Worm (Caenorhabditis elegans) whole organism, early embryonic: ENCODE measurements around the gene atf-7.

Experiments
- B0310.2 ChIP-seq: sonication (generic microtip); optimal IDR thresholded peaks from 2 replicates; lab custom pipeline; 2016; ENCODE audit warnings: mild to moderate bottlenecking, missing genetic modification characterization, missing compliant biosample characterization
- F13C5.2 ChIP-seq: sonication (generic microtip); optimal IDR thresholded peaks from 2 replicates; lab custom pipeline; 2017; ENCODE audit warnings: mild to moderate bottlenecking, missing genetic modification characterization, inconsistent platforms, missing compliant biosample characterization
- aly-1 ChIP-seq: sonication (generic microtip); optimal IDR thresholded peaks from 2 replicates; lab custom pipeline; 2016; ENCODE audit warnings: missing genetic modification characterization, missing compliant biosample characterization
- ama-1 ChIP-seq: fragments of 150-350 bp; optimal IDR thresholded peaks from 2 replicates; lab custom pipeline; 2014
- ceh-13 ChIP-seq: fragments of 200-800 bp; sonication (Bioruptor generic); optimal IDR thresholded peaks from 2 replicates; lab custom pipeline; 2018; ENCODE audit warnings: mild to moderate bottlenecking, missing genetic modification characterization, missing compliant biosample characterization
- ceh-36 ChIP-seq: sonication (generic microtip); optimal IDR thresholded peaks from 2 replicates; lab custom pipeline; 2016; ENCODE audit warnings: missing genetic modification characterization, inconsistent platforms, missing compliant biosample characterization
- ets-7 ChIP-seq: sonication (generic microtip); optimal IDR thresholded peaks from 2 replicates; lab custom pipeline; 2016; ENCODE audit warnings: missing genotype, missing genetic modification characterization, missing compliant biosample characterization
- flt-1 ChIP-seq: fragments of 200-800 bp; sonication (Bioruptor generic); IDR thresholded peaks from 2 replicates; pipeline ENCODE4 v1.3.6; 2022; ENCODE audit warnings: missing genetic modification characterization, missing compliant biosample characterization
- hmbx-1 ChIP-seq: sonication (generic microtip); optimal IDR thresholded peaks from 2 replicates; lab custom pipeline; 2016; ENCODE audit warnings: mild to moderate bottlenecking, missing genetic modification characterization, missing compliant biosample characterization
- hmg-4 ChIP-seq: fragments of 200-800 bp; sonication (Bioruptor generic); optimal IDR thresholded peaks from 2 replicates; lab custom pipeline; 2018; ENCODE audit warnings: mild to moderate bottlenecking, missing genetic modification characterization, missing compliant biosample characterization
- hnd-1 ChIP-seq: sonication (generic microtip); optimal IDR thresholded peaks from 2 replicates; lab custom pipeline; 2016; ENCODE audit warnings: missing genetic modification characterization, missing compliant biosample characterization
- pes-1 ChIP-seq: fragments of 200-800 bp; sonication (Bioruptor generic); IDR thresholded peaks from 2 replicates; pipeline ENCODE4 v1.3.6; 2022; ENCODE audit warnings: missing genetic modification reagents, missing genetic modification characterization, missing compliant biosample characterization
- scrt-1 ChIP-seq: fragments of 200-800 bp; sonication (Bioruptor generic); IDR thresholded peaks from 2 replicates; pipeline ENCODE4 v1.3.6; 2022; ENCODE audit warnings: missing genetic modification characterization, missing compliant biosample characterization
- sea-1 ChIP-seq: fragments of 200-800 bp; sonication (Bioruptor generic); conservative IDR thresholded peaks from 2 replicates; pipeline ENCODE4 v1.3.6; 2022; ENCODE audit warnings: missing genetic modification characterization, missing compliant biosample characterization
- tbx-11 ChIP-seq: fragments of 200-800 bp; sonication (Bioruptor generic); IDR thresholded peaks from 2 replicates; pipeline ENCODE4 v1.3.6; 2022; ENCODE audit warnings: missing genetic modification characterization, missing compliant biosample characterization
- tbx-37 ChIP-seq: fragments of 200-800 bp; sonication (Bioruptor generic); conservative IDR thresholded peaks from 2 replicates; pipeline ENCODE4 v1.3.6; 2022; ENCODE audit warnings: missing genetic modification reagents, missing genetic modification characterization, missing compliant biosample characterization
- tra-4 ChIP-seq: sonication (generic microtip); optimal IDR thresholded peaks from 2 replicates; lab custom pipeline; 2017; ENCODE audit warnings: missing genetic modification characterization, missing compliant biosample characterization

Gene atf-7

ce11 chrIII:4505726-4506125, 6.9 kb upstream of the atf-7 start:
- TF ChIP-seq aly-1 (tag; lab: Kevin White, UChicago) (no peak), ceh-13 (GFP tag; lab: Kevin White, UChicago) (no peak), ceh-36 (no peak), ets-7 (tag; lab: Kevin White, UChicago) (no peak), sea-1 (no peak), flt-1 (no peak), tra-4 (tag; lab: Kevin White, UChicago) (no peak), scrt-1 (GFP tag; lab: Robert Waterston, UW) (no peak), tbx-11 (GFP tag; lab: Robert Waterston, UW) (no peak), B0310.2 (tag; lab: Kevin White, UChicago) (no peak), ama-1 (lab: Kevin White, UChicago) (no peak), hmg-4 (no peak), F13C5.2 (no peak), hmbx-1 (no peak), pes-1 (GFP tag; lab: Robert Waterston, UW) (no peak), tbx-37 (GFP tag; lab: Robert Waterston, UW) (no peak)

ce11 chrIII:4504934-4505484, 6.2 kb upstream of the atf-7 start:
- TF ChIP-seq aly-1 (tag; lab: Kevin White, UChicago): no peak
- no peak for TF ChIP-seq sea-1
- TF ChIP-seq tra-4 (tag; lab: Kevin White, UChicago): no peak
- no peak for TF ChIP-seq B0310.2 (tag; lab: Kevin White, UChicago)
- TF ChIP-seq ceh-36: no peak
- TF ChIP-seq scrt-1 (GFP tag; lab: Robert Waterston, UW): no peak
- no peak for TF ChIP-seq pes-1 (GFP tag; lab: Robert Waterston, UW)
- no peak for TF ChIP-seq F13C5.2
- no peak for TF ChIP-seq hnd-1 (tag; lab: Kevin White, UChicago)
- no peak for TF ChIP-seq ets-7 (tag; lab: Kevin White, UChicago)
- no peak for TF ChIP-seq hmbx-1
- TF ChIP-seq hmg-4: no peak
- no peak for TF ChIP-seq ceh-13 (GFP tag; lab: Kevin White, UChicago)
- no peak for TF ChIP-seq tbx-11 (GFP tag; lab: Robert Waterston, UW)
- TF ChIP-seq flt-1: no peak

- no peak for TF ChIP-seq F13C5.2
- TF ChIP-seq ceh-13 (GFP tag; lab: Kevin White, UChicago): no peak
These were observed 5.5 kb upstream of the atf-7 start for ce11 chrIII:4504358-4504757.

- TF ChIP-seq pes-1 (GFP tag; lab: Robert Waterston, UW): no peak
- TF ChIP-seq ceh-36: no peak
- TF ChIP-seq scrt-1 (GFP tag; lab: Robert Waterston, UW): no peak
- TF ChIP-seq hmbx-1: no peak
- TF ChIP-seq hnd-1 (tag; lab: Kevin White, UChicago): no peak
- no peak for TF ChIP-seq tra-4 (tag; lab: Kevin White, UChicago)
- TF ChIP-seq hmg-4: peak; percentile 60
- no peak for TF ChIP-seq ama-1 (lab: Kevin White, UChicago)
- no peak for TF ChIP-seq tbx-37 (GFP tag; lab: Robert Waterston, UW)
- TF ChIP-seq F13C5.2: no peak
- no peak for TF ChIP-seq tbx-11 (GFP tag; lab: Robert Waterston, UW)
- no peak for TF ChIP-seq flt-1
- TF ChIP-seq B0310.2 (tag; lab: Kevin White, UChicago): peak; percentile 39
- no peak for TF ChIP-seq ceh-13 (GFP tag; lab: Kevin White, UChicago)
These were observed 3.9 kb upstream of the atf-7 start for ce11 chrIII:4502559-4503240.

ce11 chrIII:4496085-4496484, 2.8 kb downstream of the atf-7 start:
- no peak for TF ChIP-seq ceh-13 (GFP tag; lab: Kevin White, UChicago)
- no peak for TF ChIP-seq tbx-37 (GFP tag; lab: Robert Waterston, UW)
- TF ChIP-seq F13C5.2: no peak
- TF ChIP-seq scrt-1 (GFP tag; lab: Robert Waterston, UW): no peak
- no peak for TF ChIP-seq pes-1 (GFP tag; lab: Robert Waterston, UW)
- TF ChIP-seq flt-1: no peak

- TF ChIP-seq hmg-4 (no peak), pes-1 (GFP tag; lab: Robert Waterston, UW) (no peak), scrt-1 (GFP tag; lab: Robert Waterston, UW) (no peak)
These were observed 3.2 kb downstream of the atf-7 start for ce11 chrIII:4495685-4496084.

ce11 chrIII:4495250-4495649, 3.6 kb downstream of the atf-7 start:
- no peak for TF ChIP-seq tbx-37 (GFP tag; lab: Robert Waterston, UW)
- no peak for TF ChIP-seq flt-1
- no peak for TF ChIP-seq B0310.2 (tag; lab: Kevin White, UChicago)
- TF ChIP-seq aly-1 (tag; lab: Kevin White, UChicago): no peak
- no peak for TF ChIP-seq ets-7 (tag; lab: Kevin White, UChicago)
- no peak for TF ChIP-seq F13C5.2
- TF ChIP-seq tra-4 (tag; lab: Kevin White, UChicago): no peak

- TF ChIP-seq tbx-37 (GFP tag; lab: Robert Waterston, UW) (no peak), flt-1 (no peak), F13C5.2 (no peak), B0310.2 (tag; lab: Kevin White, UChicago) (no peak), ceh-36 (no peak), hmg-4 (no peak), ama-1 (lab: Kevin White, UChicago) (no peak), sea-1 (no peak)
These were observed 4.3 kb downstream of the atf-7 start for ce11 chrIII:4494541-4495010.
